Worm (Caenorhabditis elegans) whole organism, L1 larva: ENCODE results near the gene ZK1010.4.

Source experiments
- C16A3.4 ChIP-seq: fragments of 150-350 bp; optimal IDR thresholded peaks from 2 replicates; lab custom pipeline; 2014; ENCODE audit warnings: missing biosample characterization, missing genetic modification characterization
- Y116A8C.19 ChIP-seq: sonication (generic microtip); optimal IDR thresholded peaks from 2 replicates; lab custom pipeline; 2016; ENCODE audit warnings: missing compliant biosample characterization, missing genetic modification characterization, borderline replicate concordance
- alr-1 ChIP-seq: fragments of 200-800 bp; sonication (Bioruptor generic); optimal IDR thresholded peaks from 2 replicates; lab custom pipeline; 2018; ENCODE audit warnings: borderline replicate concordance, mild to moderate bottlenecking, missing genetic modification characterization, missing compliant biosample characterization
- aly-2 ChIP-seq: fragments of 150-350 bp; optimal IDR thresholded peaks from 2 replicates; lab custom pipeline; 2014; ENCODE audit warnings: missing biosample characterization, missing genetic modification characterization
- ama-1 ChIP-seq: fragments of 150-350 bp; optimal IDR thresholded peaks from 2 replicates; lab custom pipeline; 2014
- blmp-1 ChIP-seq: fragments of 150-350 bp; optimal IDR thresholded peaks from 2 replicates; lab custom pipeline; 2014; ENCODE audit warnings: missing biosample characterization, missing genetic modification characterization
- ceh-8 ChIP-seq: fragments of 200-800 bp; sonication (Bioruptor generic); optimal IDR thresholded peaks from 2 replicates; lab custom pipeline; 2018; ENCODE audit warnings: mild to moderate bottlenecking, missing genetic modification characterization, moderate library complexity, missing compliant biosample characterization
- ceh-88 ChIP-seq: fragments of 200-800 bp; sonication (Bioruptor generic); IDR thresholded peaks from 2 replicates; pipeline ENCODE4 v1.3.6; 2022; ENCODE audit warnings: missing genetic modification characterization, missing compliant biosample characterization
- ceh-90 ChIP-seq: sonication (generic microtip); optimal IDR thresholded peaks from 2 replicates; lab custom pipeline; 2016; ENCODE audit warnings: missing genetic modification characterization, missing compliant biosample characterization
- dpl-1 ChIP-seq, 3 experiments: fragments of 150-350 bp in 2 of 3; sonication (generic microtip) in 1 of 3; optimal IDR thresholded peaks; 2 replicates each; lab custom pipeline; 2014 to 2017; ENCODE audit warnings: missing biosample characterization in 3 of 3, missing genetic modification characterization in 3 of 3, missing genetic modification reagents in 3 of 3
- dsc-1 ChIP-seq: sonication (generic microtip); optimal IDR thresholded peaks from 2 replicates; lab custom pipeline; 2016; ENCODE audit warnings: mild to moderate bottlenecking, missing genetic modification characterization, missing compliant biosample characterization
- efl-1 ChIP-seq, 4 experiments: fragments of 150-350 bp; optimal IDR thresholded peaks in 3 of 4; peaks in 1 of 4; 1 replicate in 1 of 4; 2 replicates in 3 of 4; lab custom pipeline; 2014; ENCODE audit warnings: missing biosample characterization in 2 of 4, missing genetic modification characterization in 2 of 4, missing genetic modification reagents in 2 of 4
- egl-13 ChIP-seq: sonication (generic microtip); optimal IDR thresholded peaks from 2 replicates; lab custom pipeline; 2016; ENCODE audit warnings: missing genotype, missing genetic modification reagents, missing genetic modification characterization, missing compliant biosample characterization
- egl-27 ChIP-seq, 2 experiments: fragments of 150-350 bp in 1 of 2; sonication (generic microtip); optimal IDR thresholded peaks; 3 replicates each; lab custom pipeline; 2017 to 2018; ENCODE audit warnings: missing biosample characterization in 2 of 2, missing genetic modification characterization in 2 of 2, missing genetic modification reagents in 2 of 2
- elt-3 ChIP-seq, 6 experiments: fragments of 150-350 bp in 1 of 6; sonication (generic microtip); optimal IDR thresholded peaks; 2 replicates each; lab custom pipeline; 2017 to 2018; ENCODE audit warnings: missing biosample characterization in 6 of 6, missing genetic modification characterization in 6 of 6, inconsistent platforms in 1 of 6
- ets-5 ChIP-seq: fragments of 200-800 bp; sonication (Bioruptor generic); IDR thresholded peaks from 2 replicates; pipeline ENCODE4 v1.3.6; 2022; ENCODE audit warnings: missing genetic modification characterization, missing compliant biosample characterization
- fkh-10 ChIP-seq: sonication (generic microtip); optimal IDR thresholded peaks from 2 replicates; lab custom pipeline; 2017; ENCODE audit warnings: missing biosample characterization, missing genetic modification reagents, missing genetic modification characterization
- fkh-4 ChIP-seq: sonication (generic microtip); optimal IDR thresholded peaks from 2 replicates; lab custom pipeline; 2016; ENCODE audit warnings: missing compliant biosample characterization, missing genetic modification characterization, borderline replicate concordance
- fkh-8 ChIP-seq: sonication (generic microtip); optimal IDR thresholded peaks from 2 replicates; lab custom pipeline; 2016; ENCODE audit warnings: mild to moderate bottlenecking, missing genetic modification characterization, missing compliant biosample characterization
- fos-1 ChIP-seq: fragments of 150-350 bp; optimal IDR thresholded peaks from 2 replicates; lab custom pipeline; 2014; ENCODE audit warnings: missing biosample characterization, missing genetic modification characterization
- grh-1 ChIP-seq: fragments of 200-800 bp; sonication (Bioruptor generic); IDR thresholded peaks from 2 replicates; pipeline ENCODE4 v1.3.6; 2022; ENCODE audit warnings: missing genetic modification reagents, missing genetic modification characterization, missing compliant biosample characterization
- hlh-17 ChIP-seq: fragments of 200-800 bp; sonication (Bioruptor generic); optimal IDR thresholded peaks from 2 replicates; lab custom pipeline; 2018; ENCODE audit warnings: missing genetic modification characterization, mild to moderate bottlenecking, missing compliant biosample characterization, moderate library complexity, borderline replicate concordance
- hlh-4 ChIP-seq: sonication (generic microtip); optimal IDR thresholded peaks from 2 replicates; lab custom pipeline; 2016; ENCODE audit warnings: mild to moderate bottlenecking, missing genetic modification characterization, missing compliant biosample characterization
- isw-1 ChIP-seq: fragments of 200-800 bp; sonication (Bioruptor generic); IDR thresholded peaks from 2 replicates; pipeline ENCODE4 v1.3.6; 2022; ENCODE audit warnings: missing genetic modification characterization, missing compliant biosample characterization
- lin-13 ChIP-seq: fragments of 150-350 bp; optimal IDR thresholded peaks from 2 replicates; lab custom pipeline; 2014; ENCODE audit warnings: missing biosample characterization, missing genetic modification reagents, missing genetic modification characterization
- lin-39 ChIP-seq: fragments of 150-350 bp; optimal IDR thresholded peaks from 2 replicates; lab custom pipeline; 2014; ENCODE audit warnings: missing biosample characterization, missing genetic modification reagents, missing genetic modification characterization
- lir-3 ChIP-seq: sonication (generic microtip); optimal IDR thresholded peaks from 2 replicates; lab custom pipeline; 2016; ENCODE audit warnings: mild to moderate bottlenecking, missing genetic modification characterization, moderate library complexity, missing compliant biosample characterization; ENCODE audit not compliant: poor library complexity
- mab-9 ChIP-seq: fragments of 200-800 bp; sonication (Bioruptor generic); IDR thresholded peaks from 2 replicates; pipeline ENCODE4 v1.3.6; 2022; ENCODE audit warnings: missing genetic modification reagents, missing genetic modification characterization, missing compliant biosample characterization
- mep-1 ChIP-seq: fragments of 150-350 bp; optimal IDR thresholded peaks from 2 replicates; lab custom pipeline; 2014; ENCODE audit warnings: missing biosample characterization, missing genetic modification characterization
- nhr-11 ChIP-seq: fragments of 150-350 bp; optimal IDR thresholded peaks from 2 replicates; lab custom pipeline; 2014; ENCODE audit warnings: missing biosample characterization, missing genetic modification characterization
- nhr-12 ChIP-seq: sonication (generic microtip); optimal IDR thresholded peaks from 2 replicates; lab custom pipeline; 2017; ENCODE audit warnings: missing biosample characterization, missing genetic modification characterization
- nhr-20 ChIP-seq: sonication (generic microtip); optimal IDR thresholded peaks from 2 replicates; lab custom pipeline; 2016; ENCODE audit warnings: mild to moderate bottlenecking, missing genetic modification characterization, missing compliant biosample characterization
- nhr-28 ChIP-seq: fragments of 150-350 bp; optimal IDR thresholded peaks from 2 replicates; lab custom pipeline; 2014; ENCODE audit warnings: missing biosample characterization, missing genetic modification characterization
- nhr-76 ChIP-seq: sonication (generic microtip); optimal IDR thresholded peaks from 2 replicates; lab custom pipeline; 2017; ENCODE audit warnings: missing biosample characterization, missing genetic modification characterization
- nhr-77 ChIP-seq: fragments of 150-350 bp; optimal IDR thresholded peaks from 2 replicates; lab custom pipeline; 2014; ENCODE audit warnings: missing biosample characterization, missing genetic modification characterization
- nhr-84 ChIP-seq: sonication (generic microtip); optimal IDR thresholded peaks from 2 replicates; lab custom pipeline; 2017; ENCODE audit warnings: missing biosample characterization, missing genetic modification characterization
- nhr-90 ChIP-seq: sonication (generic microtip); optimal IDR thresholded peaks from 2 replicates; lab custom pipeline; 2016; ENCODE audit warnings: mild to moderate bottlenecking, missing genetic modification characterization, missing compliant biosample characterization; ENCODE audit not compliant: poor library complexity
- pag-3 ChIP-seq: sonication (generic microtip); optimal IDR thresholded peaks from 2 replicates; lab custom pipeline; 2017; ENCODE audit warnings: missing genetic modification characterization, mild to moderate bottlenecking, missing compliant biosample characterization, antibody characterized with exemption, borderline replicate concordance; ENCODE audit not compliant: insufficient read depth
- pax-3 ChIP-seq: fragments of 200-800 bp; sonication (Bioruptor generic); optimal IDR thresholded peaks from 2 replicates; lab custom pipeline; 2018; ENCODE audit warnings: mild to moderate bottlenecking, missing genetic modification characterization, moderate library complexity, missing compliant biosample characterization
- skn-1 ChIP-seq: fragments of 150-350 bp; optimal IDR thresholded peaks from 2 replicates; lab custom pipeline; 2014; ENCODE audit warnings: missing biosample characterization, missing genetic modification characterization
- sox-4 ChIP-seq: sonication (generic microtip); optimal IDR thresholded peaks from 2 replicates; lab custom pipeline; 2016; ENCODE audit warnings: missing genetic modification characterization, missing compliant biosample characterization
- tlp-1 ChIP-seq: fragments of 150-350 bp; optimal IDR thresholded peaks from 2 replicates; lab custom pipeline; 2014; ENCODE audit warnings: missing biosample characterization, missing genetic modification characterization
- xbp-1 ChIP-seq: sonication (generic microtip); optimal IDR thresholded peaks from 2 replicates; lab custom pipeline; 2016; ENCODE audit warnings: missing genetic modification characterization, missing compliant biosample characterization
- zip-4 ChIP-seq: fragments of 200-800 bp; sonication (Bioruptor generic); optimal IDR thresholded peaks from 2 replicates; lab custom pipeline; 2018; ENCODE audit warnings: mild to moderate bottlenecking, missing genetic modification characterization, moderate library complexity, missing compliant biosample characterization

ZK1010.4 gene

DNA sequence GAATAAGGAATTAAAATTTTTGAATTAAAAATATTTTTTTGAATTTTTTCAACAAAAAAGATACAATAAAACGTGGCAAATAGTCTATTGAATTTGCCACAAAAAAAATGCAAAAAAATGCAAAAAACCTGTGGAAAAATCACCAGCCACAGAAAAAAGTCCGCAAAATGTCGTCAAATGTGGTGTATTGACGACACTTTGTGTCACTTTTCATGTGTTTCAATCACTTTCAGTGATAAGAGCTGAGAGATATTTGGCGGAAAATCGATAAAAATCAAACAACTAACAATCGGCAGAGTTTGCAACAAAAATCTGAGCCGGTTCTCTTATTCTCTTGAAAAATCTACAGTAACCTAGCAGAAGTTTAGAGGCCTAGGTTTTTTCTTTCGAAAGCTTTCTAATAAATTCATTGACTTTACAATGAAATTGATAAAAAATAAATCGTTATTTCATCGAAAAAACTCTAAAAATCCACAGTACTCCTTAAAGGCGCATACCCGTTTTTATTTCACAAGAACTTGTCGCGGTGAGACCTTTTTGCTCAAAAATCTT lies 9.0 kb upstream of the ZK1010.4 start (continued):
- no peak for TF ChIP-seq nhr-90 (tag; lab: Kevin White, UChicago)
- no peak for TF ChIP-seq isw-1 (GFP tag; lab: Robert Waterston, UW)
- no peak for TF ChIP-seq lin-13 (GFP tag; lab: Kevin White, UChicago)
- no peak for TF ChIP-seq fkh-8 (tag; lab: Kevin White, UChicago)
- TF ChIP-seq nhr-11 (tag; lab: Kevin White, UChicago) = no peak
- TF ChIP-seq hlh-17 (GFP tag; lab: Kevin White, UChicago) = no peak
- no peak for TF ChIP-seq ets-5
- no peak for TF ChIP-seq grh-1 (GFP tag; lab: Robert Waterston, UW)
- TF ChIP-seq nhr-12 (tag; lab: Kevin White, UChicago) = no peak
- TF ChIP-seq fkh-10 (GFP tag; lab: Kevin White, UChicago) = no peak
- TF ChIP-seq pax-3 = no peak
- no peak for TF ChIP-seq mab-9
- peak; percentile 2 for TF ChIP-seq dsc-1 (tag; lab: Kevin White, UChicago)
- no peak for TF ChIP-seq Y116A8C.19 (tag; lab: Kevin White, UChicago)
- TF ChIP-seq C16A3.4 (tag; lab: Kevin White, UChicago) = peak; percentile 32
- TF ChIP-seq fos-1 (tag; lab: Kevin White, UChicago) = no peak
- no peak for TF ChIP-seq fkh-4 (tag; lab: Kevin White, UChicago)
- TF ChIP-seq dpl-1 (GFP tag; optimal IDR thresholded peaks at IDR 0.05; lab: Kevin White, UChicago) = peak; percentile 27 to 57 (median 54)
- no peak for TF ChIP-seq zip-4 (GFP tag; lab: Kevin White, UChicago)
- TF ChIP-seq nhr-28 = no peak
- TF ChIP-seq ceh-8 (GFP tag; lab: Kevin White, UChicago) = no peak
- no peak for TF ChIP-seq nhr-84
- no peak for TF ChIP-seq alr-1 (tag; lab: Kevin White, UChicago)
- TF ChIP-seq nhr-20 (tag; lab: Kevin White, UChicago) = peak; percentile 13
- no peak for TF ChIP-seq sox-4 (tag; lab: Kevin White, UChicago)
- no peak for TF ChIP-seq ceh-90
- TF ChIP-seq blmp-1 (tag; lab: Kevin White, UChicago) = peak; percentile 61
- TF ChIP-seq egl-27 (tag; optimal IDR thresholded peaks at IDR 0.05; lab: Kevin White, UChicago) = no peak
- peak in 2 of 6 experiments; percentile 16 to 24 for TF ChIP-seq elt-3 (tag; optimal IDR thresholded peaks at IDR 0.05; lab: Kevin White, UChicago)
- no peak for TF ChIP-seq aly-2
- TF ChIP-seq ceh-88 = no peak
- no peak for TF ChIP-seq egl-13 (tag; lab: Kevin White, UChicago)
- TF ChIP-seq ama-1 (lab: Kevin White, UChicago) = no peak
- TF ChIP-seq xbp-1 (tag; lab: Kevin White, UChicago) = peak; percentile 34
- TF ChIP-seq efl-1 (optimal IDR thresholded peaks at IDR 0.05; lab: Kevin White, UChicago) = peak; percentile 51 to 59
- TF ChIP-seq efl-1 (GFP tag; optimal IDR thresholded peaks at IDR 0.05 in 1 of 2; lab: Kevin White, UChicago) = peak; percentile 55 to 95
- TF ChIP-seq mep-1 = peak; percentile 69
- no peak for TF ChIP-seq pag-3
- TF ChIP-seq tlp-1 = no peak
- no peak for TF ChIP-seq lir-3 (tag; lab: Kevin White, UChicago)
- no peak for TF ChIP-seq nhr-77
- TF ChIP-seq lin-39 = no peak
- no peak for TF ChIP-seq nhr-76 (tag; lab: Kevin White, UChicago)
- TF ChIP-seq skn-1 (tag; lab: Kevin White, UChicago) = peak; percentile 17
- TF ChIP-seq hlh-4 = no peak
- TF ChIP-seq, all 84 proteins: peak for 22
